Fruit fly (Drosophila melanogaster): Measurements from ENCODE around the gene CG42542.

Gene CG42542

dm6 chr3R:15196134-15197034 lies at the start of gene CG42542, which contains the start of gene Kpc1:
CG42542 (plus strand) TSS chr3R:15196598.
Kpc1 (minus strand) TSS chr3R:15196210.
- peak; percentile 69 for TF ChIP-seq psq (GFP tag; optimal IDR thresholded peaks at IDR 0.05)
- TF ChIP-seq dsf (GFP tag; optimal IDR thresholded peaks at IDR 0.05; ENCODE audit: borderline replicate concordance), result peak; percentile 72
- TF ChIP-seq pan (optimal IDR thresholded peaks at IDR 0.05), result no peak
- peak; percentile 89 for TF ChIP-seq Myc (optimal IDR thresholded peaks at IDR 0.05)
- TF ChIP-seq tai (GFP tag; optimal IDR thresholded peaks at IDR 0.05), result no peak
- TF ChIP-seq OdsH (GFP tag; optimal IDR thresholded peaks at IDR 0.05), result peak; percentile 72
- TF ChIP-seq Dfd (GFP tag; optimal IDR thresholded peaks at IDR 0.05), result no peak
- no peak for TF ChIP-seq usp (GFP tag; optimal IDR thresholded peaks at IDR 0.05)
- peak; percentile 83 for TF ChIP-seq h (GFP tag; optimal IDR thresholded peaks at IDR 0.05)
- peak; percentile 82 for TF ChIP-seq ey (GFP tag; optimal IDR thresholded peaks at IDR 0.05)
- peak in 1 of 2 experiments; percentile 6 for TF ChIP-seq dl (GFP tag; optimal IDR thresholded peaks at IDR 0.05; ENCODE audit: insufficient read depth in 1 of 2, partially characterized antibody in 2 of 2)
- no peak for TF ChIP-seq lola (GFP tag; optimal IDR thresholded peaks at IDR 0.05)
- TF ChIP-seq Hr78 (GFP tag; optimal IDR thresholded peaks at IDR 0.05), result no peak
- no peak for TF ChIP-seq Abd-B (GFP tag; optimal IDR thresholded peaks at IDR 0.05)
- peak; percentile 87 for TF ChIP-seq sv (GFP tag; optimal IDR thresholded peaks at IDR 0.05)
- peak; percentile 94 for TF ChIP-seq Jra (GFP tag; optimal IDR thresholded peaks at IDR 0.05)
- TF ChIP-seq N (GFP tag; optimal IDR thresholded peaks at IDR 0.05), result no peak
- TF ChIP-seq jim (GFP tag; optimal IDR thresholded peaks at IDR 0.05), result peak; percentile 52
- peak; percentile 60 for TF ChIP-seq HLH106 (tag; optimal IDR thresholded peaks at IDR 0.05)
- TF ChIP-seq Dif (GFP tag; optimal IDR thresholded peaks at IDR 0.05; ENCODE audit: partially characterized antibody), result peak; percentile 19
- peak; percentile 92 for TF ChIP-seq Vsx2 (GFP tag; optimal IDR thresholded peaks at IDR 0.05; ENCODE audit: partially characterized antibody)
- TF ChIP-seq br (GFP tag; optimal IDR thresholded peaks at IDR 0.05), result peak; percentile 74
- peak; percentile 93 for TF ChIP-seq Hr83 (GFP tag; optimal IDR thresholded peaks at IDR 0.05; ENCODE audit: poor library complexity, severe bottlenecking)
- no peak for TF ChIP-seq Mio (GFP tag; optimal IDR thresholded peaks at IDR 0.05)
- peak; percentile 49 for TF ChIP-seq CG9705 (GFP tag; optimal IDR thresholded peaks at IDR 0.05)
- peak; percentile 34 to 83 for TF ChIP-seq foxo (GFP tag; optimal IDR thresholded peaks at IDR 0.05)
- TF ChIP-seq brk (GFP tag; optimal IDR thresholded peaks at IDR 0.05), result no peak
- TF ChIP-seq Rel (GFP tag; optimal IDR thresholded peaks at IDR 0.05), result no peak
- TF ChIP-seq Rel (tag; optimal IDR thresholded peaks at IDR 0.05), result peak; percentile 60
- TF ChIP-seq CG32264 (GFP tag; optimal IDR thresholded peaks at IDR 0.05), result peak; percentile 70
- TF ChIP-seq GATAd (GFP tag; optimal IDR thresholded peaks at IDR 0.05), result peak; percentile 74
- peak; percentile 77 for TF ChIP-seq fru (GFP tag; optimal IDR thresholded peaks at IDR 0.05)
- peak; percentile 83 for TF ChIP-seq rgr (GFP tag; optimal IDR thresholded peaks at IDR 0.05)
- peak; percentile 64 for TF ChIP-seq Sp1 (GFP tag; optimal IDR thresholded peaks at IDR 0.05)
- TF ChIP-seq dmrt93B (GFP tag; optimal IDR thresholded peaks at IDR 0.05), result peak; percentile 52
- TF ChIP-seq sage (GFP tag; optimal IDR thresholded peaks at IDR 0.05), result peak; percentile 56
- TF ChIP-seq Hnf4 (GFP tag; optimal IDR thresholded peaks at IDR 0.05), result peak; percentile 92
- peak; percentile 64 for TF ChIP-seq CrebA (GFP tag; optimal IDR thresholded peaks at IDR 0.05; ENCODE audit: borderline replicate concordance)
- TF ChIP-seq woc (GFP tag; optimal IDR thresholded peaks at IDR 0.05), result peak; percentile 95

dm6 chr3R:15147038-15147744 lies 49.2 kb upstream of the CG42542 start, which contains the start of gene Glys:
Glys (minus strand) TSS chr3R:15147531.
- TF ChIP-seq sage (GFP tag; optimal IDR thresholded peaks at IDR 0.05), result peak; percentile 49
- TF ChIP-seq Myc (optimal IDR thresholded peaks at IDR 0.05), result peak; percentile 8
- peak; percentile 20 for TF ChIP-seq HLH106 (tag; optimal IDR thresholded peaks at IDR 0.05)
- TF ChIP-seq psq (GFP tag; optimal IDR thresholded peaks at IDR 0.05), result peak; percentile 1
- peak; percentile 4 for TF ChIP-seq fru (GFP tag; optimal IDR thresholded peaks at IDR 0.05)
- TF ChIP-seq br (GFP tag; optimal IDR thresholded peaks at IDR 0.05), result peak; percentile 14
- peak; percentile 9 for TF ChIP-seq Vsx2 (GFP tag; optimal IDR thresholded peaks at IDR 0.05; ENCODE audit: partially characterized antibody)
- TF ChIP-seq h (GFP tag; optimal IDR thresholded peaks at IDR 0.05), result peak; percentile 43
- no peak for TF ChIP-seq usp (GFP tag; optimal IDR thresholded peaks at IDR 0.05)
- TF ChIP-seq Rel (GFP tag; optimal IDR thresholded peaks at IDR 0.05), result peak; percentile 67
- peak; percentile 43 for TF ChIP-seq Rel (tag; optimal IDR thresholded peaks at IDR 0.05)
- no peak for TF ChIP-seq Hnf4 (GFP tag; optimal IDR thresholded peaks at IDR 0.05)
- no peak for TF ChIP-seq Abd-B (GFP tag; optimal IDR thresholded peaks at IDR 0.05)
- TF ChIP-seq Dif (GFP tag; optimal IDR thresholded peaks at IDR 0.05; ENCODE audit: partially characterized antibody), result peak; percentile 41
- TF ChIP-seq N (GFP tag; optimal IDR thresholded peaks at IDR 0.05), result no peak
- TF ChIP-seq Hr83 (GFP tag; optimal IDR thresholded peaks at IDR 0.05; ENCODE audit: poor library complexity, severe bottlenecking), result peak; percentile 47

All from whole organism, wandering third instar larva.